Worm (Caenorhabditis elegans) whole organism, late embryonic: ENCODE results near the gene lact-4.

Experiments used
- ama-1 ChIP-seq: fragments of 150-350 bp; optimal IDR thresholded peaks from 2 replicates; lab custom pipeline; 2014
- ceh-34 ChIP-seq: sonication (generic microtip); optimal IDR thresholded peaks from 2 replicates; lab custom pipeline; 2016; ENCODE audit warnings: mild to moderate bottlenecking, missing genetic modification characterization, missing compliant biosample characterization
- fkh-10 ChIP-seq: fragments of 150-350 bp; optimal IDR thresholded peaks from 2 replicates; lab custom pipeline; 2014; ENCODE audit warnings: missing biosample characterization, missing genetic modification reagents, missing genetic modification characterization
- lim-6 ChIP-seq: sonication (generic microtip); optimal IDR thresholded peaks from 2 replicates; lab custom pipeline; 2016; ENCODE audit warnings: missing genetic modification characterization, missing compliant biosample characterization
- nhr-11 ChIP-seq: fragments of 150-350 bp; optimal IDR thresholded peaks from 2 replicates; lab custom pipeline; 2014; ENCODE audit warnings: missing biosample characterization, missing genetic modification characterization
- tbx-2 ChIP-seq: sonication (generic microtip); optimal IDR thresholded peaks from 2 replicates; lab custom pipeline; 2016; ENCODE audit warnings: missing genetic modification characterization, missing compliant biosample characterization
- ztf-16 ChIP-seq: sonication (generic microtip); optimal IDR thresholded peaks from 2 replicates; lab custom pipeline; 2017; ENCODE audit warnings: missing genetic modification characterization, missing compliant biosample characterization

DNA sequence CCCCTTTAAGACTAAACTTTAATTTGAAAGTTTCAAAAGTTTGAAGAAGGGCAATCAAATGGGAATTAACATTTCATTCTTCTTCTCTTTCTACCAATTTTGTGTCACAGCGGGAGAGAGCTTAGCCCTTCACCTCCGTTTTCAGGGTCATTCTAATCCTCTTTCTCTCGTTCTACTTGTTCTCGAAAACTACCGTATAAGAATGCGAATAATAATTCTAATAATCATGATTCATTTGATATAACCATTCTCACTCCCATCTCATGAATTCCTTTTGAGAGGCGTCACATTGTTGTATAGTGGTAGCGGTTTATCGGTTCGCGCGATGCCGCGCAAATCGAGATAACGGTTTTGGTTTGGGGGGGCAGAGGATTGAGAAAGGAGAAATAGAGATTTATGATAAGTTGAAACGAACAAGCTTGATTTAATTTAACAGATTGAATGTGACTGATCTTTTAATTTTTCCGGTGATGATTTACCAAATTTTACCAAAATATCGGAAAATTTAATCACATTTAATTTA, 49.0 kb upstream of the lact-4 start:
- TF ChIP-seq tbx-2 (tag; lab: Kevin White, UChicago) (no peak), fkh-10 (GFP tag; lab: Kevin White, UChicago) (no peak), lim-6 (tag; lab: Kevin White, UChicago) (no peak), nhr-11 (tag; lab: Kevin White, UChicago) (no peak), ztf-16 (tag; lab: Kevin White, UChicago) (no peak), ceh-34 (no peak), ama-1 (lab: Kevin White, UChicago) (no peak)
